Worm (Caenorhabditis elegans) whole organism, L3 larva: ENCODE data around the gene cyp-34A8.

Source experiments
- nhr-77 ChIP-seq: fragments of 150-350 bp; optimal IDR thresholded peaks from 2 replicates; lab custom pipeline; 2014; ENCODE audit warnings: missing biosample characterization, missing genetic modification characterization
- pha-4 ChIP-seq: fragments of 150-350 bp; optimal IDR thresholded peaks from 2 replicates; lab custom pipeline; 2014; ENCODE audit warnings: missing biosample characterization, missing genetic modification reagents, missing genetic modification characterization
- unc-62 ChIP-seq: fragments of 150-350 bp; sonication (generic microtip); optimal IDR thresholded peaks from 4 replicates; lab custom pipeline; 2014; ENCODE audit warnings: missing biosample characterization, missing genetic modification reagents, missing genetic modification characterization

ce11 chrV:4010170-4010569, 42.5 kb upstream of the cyp-34A8 start, which contains the start of gene srh-4:
- TF ChIP-seq unc-62 (GFP tag; lab: Kevin White, UChicago) (no peak), nhr-77 (tag; lab: Kevin White, UChicago) (no peak), pha-4 (tag; lab: Kevin White, UChicago) (no peak)
